Worm (Caenorhabditis elegans) whole organism, L1 larva: ENCODE data around the gene glc-3.
A peak's percentile ranks its signal among the peaks of the same experiment; 100 is the strongest.

Source experiments
- C16A3.4 ChIP-seq: fragments of 150-350 bp; optimal IDR thresholded peaks from 2 replicates; lab custom pipeline; 2014; ENCODE audit warnings: missing biosample characterization, missing genetic modification characterization
- alr-1 ChIP-seq: fragments of 200-800 bp; sonication (Bioruptor generic); optimal IDR thresholded peaks from 2 replicates; lab custom pipeline; 2018; ENCODE audit warnings: borderline replicate concordance, mild to moderate bottlenecking, missing genetic modification characterization, missing compliant biosample characterization
- blmp-1 ChIP-seq: fragments of 150-350 bp; optimal IDR thresholded peaks from 2 replicates; lab custom pipeline; 2014; ENCODE audit warnings: missing biosample characterization, missing genetic modification characterization
- ceh-63 ChIP-seq: fragments of 200-800 bp; sonication (Bioruptor generic); optimal IDR thresholded peaks from 2 replicates; lab custom pipeline; 2018; ENCODE audit warnings: mild to moderate bottlenecking, missing genetic modification characterization, missing compliant biosample characterization
- ceh-88 ChIP-seq: fragments of 200-800 bp; sonication (Bioruptor generic); IDR thresholded peaks from 2 replicates; pipeline ENCODE4 v1.3.6; 2022; ENCODE audit warnings: missing genetic modification characterization, missing compliant biosample characterization
- ceh-90 ChIP-seq: sonication (generic microtip); optimal IDR thresholded peaks from 2 replicates; lab custom pipeline; 2016; ENCODE audit warnings: missing genetic modification characterization, missing compliant biosample characterization
- dpl-1 ChIP-seq, 3 experiments: fragments of 150-350 bp in 2 of 3; sonication (generic microtip) in 1 of 3; optimal IDR thresholded peaks; 2 replicates each; lab custom pipeline; 2014 to 2017; ENCODE audit warnings: missing biosample characterization in 3 of 3, missing genetic modification characterization in 3 of 3, missing genetic modification reagents in 3 of 3
- efl-1 ChIP-seq, 4 experiments: fragments of 150-350 bp; optimal IDR thresholded peaks in 3 of 4; peaks in 1 of 4; 1 replicate in 1 of 4; 2 replicates in 3 of 4; lab custom pipeline; 2014; ENCODE audit warnings: missing biosample characterization in 2 of 4, missing genetic modification characterization in 2 of 4, missing genetic modification reagents in 2 of 4
- efl-3 ChIP-seq: fragments of 200-800 bp; sonication (Bioruptor generic); optimal IDR thresholded peaks from 2 replicates; lab custom pipeline; 2018; ENCODE audit warnings: mild to moderate bottlenecking, missing genetic modification characterization, missing compliant biosample characterization
- elt-2 ChIP-seq: sonication (generic microtip); optimal IDR thresholded peaks from 2 replicates; lab custom pipeline; 2016; ENCODE audit warnings: missing genetic modification characterization, mild to moderate bottlenecking, inconsistent platforms, missing compliant biosample characterization, missing genetic modification reagents
- elt-3 ChIP-seq, 6 experiments: fragments of 150-350 bp in 1 of 6; sonication (generic microtip); optimal IDR thresholded peaks; 2 replicates each; lab custom pipeline; 2017 to 2018; ENCODE audit warnings: missing biosample characterization in 6 of 6, missing genetic modification characterization in 6 of 6, inconsistent platforms in 1 of 6
- fkh-4 ChIP-seq: sonication (generic microtip); optimal IDR thresholded peaks from 2 replicates; lab custom pipeline; 2016; ENCODE audit warnings: missing compliant biosample characterization, missing genetic modification characterization, borderline replicate concordance
- grh-1 ChIP-seq: fragments of 200-800 bp; sonication (Bioruptor generic); IDR thresholded peaks from 2 replicates; pipeline ENCODE4 v1.3.6; 2022; ENCODE audit warnings: missing genetic modification reagents, missing genetic modification characterization, missing compliant biosample characterization
- hlh-17 ChIP-seq: fragments of 200-800 bp; sonication (Bioruptor generic); optimal IDR thresholded peaks from 2 replicates; lab custom pipeline; 2018; ENCODE audit warnings: missing genetic modification characterization, mild to moderate bottlenecking, missing compliant biosample characterization, moderate library complexity, borderline replicate concordance
- hlh-4 ChIP-seq: sonication (generic microtip); optimal IDR thresholded peaks from 2 replicates; lab custom pipeline; 2016; ENCODE audit warnings: mild to moderate bottlenecking, missing genetic modification characterization, missing compliant biosample characterization
- hpl-2 ChIP-seq: fragments of 150-350 bp; optimal IDR thresholded peaks from 2 replicates; lab custom pipeline; 2014; ENCODE audit warnings: missing biosample characterization, missing genetic modification reagents, missing genetic modification characterization
- irx-1 ChIP-seq: sonication (generic microtip); optimal IDR thresholded peaks from 2 replicates; lab custom pipeline; 2016; ENCODE audit warnings: missing genetic modification characterization, missing compliant biosample characterization
- isw-1 ChIP-seq: fragments of 200-800 bp; sonication (Bioruptor generic); IDR thresholded peaks from 2 replicates; pipeline ENCODE4 v1.3.6; 2022; ENCODE audit warnings: missing genetic modification characterization, missing compliant biosample characterization
- lin-14 ChIP-seq: fragments of 200-800 bp; sonication (Bioruptor generic); optimal IDR thresholded peaks from 2 replicates; lab custom pipeline; 2018; ENCODE audit warnings: mild to moderate bottlenecking, missing genetic modification characterization, moderate library complexity, missing compliant biosample characterization
- lin-15B ChIP-seq: fragments of 150-350 bp; sonication (generic microtip); optimal IDR thresholded peaks from 3 replicates; lab custom pipeline; 2014; ENCODE audit warnings: missing biosample characterization, missing genetic modification characterization
- lin-35 ChIP-seq, 2 experiments: fragments of 150-350 bp; optimal IDR thresholded peaks; 2 replicates each; lab custom pipeline; 2014; ENCODE audit warnings: missing biosample characterization in 2 of 2, missing genetic modification characterization in 2 of 2, missing genetic modification reagents in 2 of 2
- lsy-2 ChIP-seq, 2 experiments: fragments of 150-350 bp; optimal IDR thresholded peaks; 2 replicates each; lab custom pipeline; 2014; ENCODE audit warnings: missing biosample characterization in 2 of 2, missing genetic modification characterization in 2 of 2
- mab-9 ChIP-seq: fragments of 200-800 bp; sonication (Bioruptor generic); IDR thresholded peaks from 2 replicates; pipeline ENCODE4 v1.3.6; 2022; ENCODE audit warnings: missing genetic modification reagents, missing genetic modification characterization, missing compliant biosample characterization
- mep-1 ChIP-seq: fragments of 150-350 bp; optimal IDR thresholded peaks from 2 replicates; lab custom pipeline; 2014; ENCODE audit warnings: missing biosample characterization, missing genetic modification characterization
- nhr-11 ChIP-seq: fragments of 150-350 bp; optimal IDR thresholded peaks from 2 replicates; lab custom pipeline; 2014; ENCODE audit warnings: missing biosample characterization, missing genetic modification characterization
- nhr-19 ChIP-seq: fragments of 200-800 bp; sonication (Bioruptor generic); conservative IDR thresholded peaks from 2 replicates; pipeline ENCODE4 v1.3.6; 2022; ENCODE audit warnings: missing genetic modification characterization, missing compliant biosample characterization
- nhr-237 ChIP-seq: fragments of 150-350 bp; optimal IDR thresholded peaks from 2 replicates; lab custom pipeline; 2014; ENCODE audit warnings: missing biosample characterization, missing genetic modification characterization
- nhr-28 ChIP-seq: fragments of 150-350 bp; optimal IDR thresholded peaks from 2 replicates; lab custom pipeline; 2014; ENCODE audit warnings: missing biosample characterization, missing genetic modification characterization
- nhr-47 ChIP-seq: sonication (generic microtip); optimal IDR thresholded peaks from 2 replicates; lab custom pipeline; 2016; ENCODE audit warnings: mild to moderate bottlenecking, missing genetic modification characterization, moderate library complexity, missing compliant biosample characterization
- nhr-71 ChIP-seq: sonication (generic microtip); optimal IDR thresholded peaks from 2 replicates; lab custom pipeline; 2016; ENCODE audit warnings: mild to moderate bottlenecking, missing genetic modification characterization, moderate library complexity, missing compliant biosample characterization
- nhr-85 ChIP-seq: sonication (generic microtip); peaks from one replicate; lab custom pipeline; 2016; ENCODE audit warnings: missing genetic modification characterization, inconsistent platforms, missing compliant biosample characterization
- nhr-90 ChIP-seq: sonication (generic microtip); optimal IDR thresholded peaks from 2 replicates; lab custom pipeline; 2016; ENCODE audit warnings: mild to moderate bottlenecking, missing genetic modification characterization, missing compliant biosample characterization; ENCODE audit not compliant: poor library complexity
- pag-3 ChIP-seq: sonication (generic microtip); optimal IDR thresholded peaks from 2 replicates; lab custom pipeline; 2017; ENCODE audit warnings: missing genetic modification characterization, mild to moderate bottlenecking, missing compliant biosample characterization, antibody characterized with exemption, borderline replicate concordance; ENCODE audit not compliant: insufficient read depth
- pqm-1 ChIP-seq: sonication (generic microtip); optimal IDR thresholded peaks from 3 replicates; lab custom pipeline; 2017; ENCODE audit warnings: missing biosample characterization, missing genetic modification characterization
- rnt-1 ChIP-seq: sonication (generic microtip); optimal IDR thresholded peaks from 2 replicates; lab custom pipeline; 2016; ENCODE audit warnings: mild to moderate bottlenecking, missing genetic modification characterization, moderate library complexity, missing compliant biosample characterization
- snpc-4 ChIP-seq: fragments of 150-350 bp; optimal IDR thresholded peaks from 2 replicates; lab custom pipeline; 2014; ENCODE audit warnings: missing biosample characterization, missing genetic modification characterization
- snu-23 ChIP-seq: sonication (generic microtip); optimal IDR thresholded peaks from 2 replicates; lab custom pipeline; 2016; ENCODE audit warnings: missing genetic modification characterization, missing compliant biosample characterization
- swsn-7 ChIP-seq: sonication (generic microtip); optimal IDR thresholded peaks from 2 replicates; lab custom pipeline; 2016; ENCODE audit warnings: missing genetic modification characterization, missing compliant biosample characterization
- tlp-1 ChIP-seq: fragments of 150-350 bp; optimal IDR thresholded peaks from 2 replicates; lab custom pipeline; 2014; ENCODE audit warnings: missing biosample characterization, missing genetic modification characterization
- unc-130 ChIP-seq: fragments of 150-350 bp; optimal IDR thresholded peaks from 2 replicates; lab custom pipeline; 2017; ENCODE audit warnings: missing biosample characterization, missing genetic modification characterization, inconsistent platforms
- unc-30 ChIP-seq: sonication (generic microtip); optimal IDR thresholded peaks from 2 replicates; lab custom pipeline; 2017; ENCODE audit warnings: missing biosample characterization, missing genetic modification characterization
- unc-86 ChIP-seq: sonication (generic microtip); optimal IDR thresholded peaks from 2 replicates; lab custom pipeline; 2016; ENCODE audit warnings: missing genetic modification characterization, missing compliant biosample characterization
- unc-98 ChIP-seq: fragments of 200-800 bp; sonication (Bioruptor generic); IDR thresholded peaks from 2 replicates; pipeline ENCODE4 v1.3.6; 2022; ENCODE audit warnings: missing genetic modification characterization, missing compliant biosample characterization
- vab-15 ChIP-seq: sonication (generic microtip); optimal IDR thresholded peaks from 2 replicates; lab custom pipeline; 2017; ENCODE audit warnings: missing genotype, mild to moderate bottlenecking, missing genetic modification characterization, missing compliant biosample characterization
- zip-4 ChIP-seq: fragments of 200-800 bp; sonication (Bioruptor generic); optimal IDR thresholded peaks from 2 replicates; lab custom pipeline; 2018; ENCODE audit warnings: mild to moderate bottlenecking, missing genetic modification characterization, moderate library complexity, missing compliant biosample characterization
- ztf-4 ChIP-seq: fragments of 150-350 bp; optimal IDR thresholded peaks from 2 replicates; lab custom pipeline; 2014; ENCODE audit warnings: missing biosample characterization, missing genetic modification characterization

glc-3 gene

DNA sequence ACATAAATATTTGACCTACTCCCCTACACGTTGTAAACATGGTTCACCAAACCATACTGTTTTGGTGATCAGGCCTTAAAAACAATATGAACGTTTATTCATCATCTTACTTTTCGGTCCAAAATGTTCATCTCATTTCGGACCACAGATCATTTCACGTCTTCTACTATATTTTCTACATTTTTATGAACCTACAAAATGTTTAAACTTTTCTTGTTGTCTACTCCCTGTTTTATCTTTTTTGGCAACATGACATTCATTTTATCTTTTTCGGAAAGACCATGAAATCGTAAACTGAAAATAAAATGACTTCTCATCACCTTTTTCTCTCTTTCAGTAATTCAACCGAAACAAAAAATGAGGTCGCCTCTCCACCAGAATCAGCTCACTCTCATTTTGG, 25.7 kb downstream of the glc-3 start, which contains the start of gene rhr-1:
Gene rhr-1, plus strand, starts transcription at position 301 of the 400 bp plus-strand sequence.
- no peak for TF ChIP-seq snpc-4 (tag; lab: Kevin White, UChicago)
- no peak for TF ChIP-seq zip-4 (GFP tag; lab: Kevin White, UChicago)
- no peak for TF ChIP-seq irx-1 (tag; lab: Kevin White, UChicago)
- no peak for TF ChIP-seq nhr-47 (tag; lab: Kevin White, UChicago)
- no peak for TF ChIP-seq ceh-63 (GFP tag; lab: Kevin White, UChicago)
- TF ChIP-seq fkh-4 (tag; lab: Kevin White, UChicago) = no peak
- no peak for TF ChIP-seq vab-15 (tag; lab: Kevin White, UChicago)
- no peak for TF ChIP-seq lin-15B (tag; lab: Kevin White, UChicago)
- TF ChIP-seq alr-1 (tag; lab: Kevin White, UChicago) = no peak
- no peak for TF ChIP-seq nhr-237 (tag; lab: Kevin White, UChicago)
- TF ChIP-seq unc-98 = no peak
- TF ChIP-seq ceh-88 = no peak
- TF ChIP-seq pqm-1 = no peak
- no peak for TF ChIP-seq C16A3.4 (tag; lab: Kevin White, UChicago)
- no peak for TF ChIP-seq mab-9 (GFP tag; lab: Robert Waterston, UW)
- TF ChIP-seq hlh-17 (GFP tag; lab: Kevin White, UChicago) = no peak

DNA sequence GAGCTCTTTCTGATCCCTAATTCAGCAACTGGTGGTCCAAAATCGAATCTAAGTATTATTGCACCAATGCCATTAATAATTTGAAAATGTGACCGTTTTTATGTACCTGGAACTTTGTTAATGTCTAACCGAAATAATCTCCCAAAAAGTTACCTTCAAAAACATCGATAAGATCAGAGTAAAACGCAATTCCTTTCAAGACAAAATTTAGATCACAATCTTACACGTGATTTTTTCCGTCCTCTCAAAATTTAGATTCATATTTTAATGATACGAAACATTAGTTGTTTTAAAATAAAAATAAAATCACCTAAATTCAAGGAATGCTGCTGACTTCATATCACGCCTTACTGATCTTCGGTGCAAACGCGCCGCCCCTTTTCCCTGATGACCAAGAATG, 27.2 kb downstream of the glc-3 start:
- TF ChIP-seq efl-1 (optimal IDR thresholded peaks at IDR 0.05; lab: Kevin White, UChicago) = no peak
- TF ChIP-seq efl-1 (GFP tag; optimal IDR thresholded peaks at IDR 0.05 in 1 of 2; lab: Kevin White, UChicago) = peak in 1 of 2 experiments; percentile 49
- peak; percentile 15 for TF ChIP-seq nhr-71 (tag; lab: Kevin White, UChicago)
- no peak for TF ChIP-seq hlh-4 (tag; lab: Kevin White, UChicago)
- peak; percentile 85 for TF ChIP-seq nhr-85 (tag; lab: Kevin White, UChicago)
- TF ChIP-seq lin-14 (GFP tag; lab: Kevin White, UChicago) = peak; percentile 37
- no peak for TF ChIP-seq unc-86 (tag; lab: Kevin White, UChicago)
- TF ChIP-seq mep-1 (tag; lab: Kevin White, UChicago) = no peak
- TF ChIP-seq ztf-4 (tag; lab: Kevin White, UChicago) = no peak
- TF ChIP-seq snpc-4 (tag; lab: Kevin White, UChicago) = no peak

DNA sequence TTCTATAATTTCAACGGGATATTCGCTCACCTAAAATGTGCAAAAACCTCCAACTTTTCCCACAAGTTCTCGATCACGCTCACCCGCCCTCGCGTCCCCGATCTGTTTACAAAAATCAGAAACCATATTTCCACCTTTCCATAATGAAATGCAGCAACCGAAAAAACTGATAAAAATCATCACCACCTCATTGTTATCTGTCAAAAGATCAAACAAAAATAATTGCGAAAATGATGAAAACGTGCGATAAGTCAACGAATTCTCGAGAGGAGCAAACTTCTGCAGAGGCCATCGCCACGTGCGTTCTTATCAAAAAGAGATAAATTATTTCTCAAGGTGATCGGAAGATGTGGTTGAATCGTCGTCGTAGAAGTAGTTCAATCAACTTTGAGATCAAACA, 28.5 kb downstream of the glc-3 start:
- TF ChIP-seq nhr-85 (tag; lab: Kevin White, UChicago) (peak; percentile 99), C16A3.4 (tag; lab: Kevin White, UChicago) (peak; percentile 14), unc-30 (tag; lab: Kevin White, UChicago) (no peak), nhr-19 (GFP tag; lab: Robert Waterston, UW) (peak; percentile 43), nhr-90 (tag; lab: Kevin White, UChicago) (peak; percentile 78), lin-35 (GFP tag; optimal IDR thresholded peaks at IDR 0.05; lab: Kevin White, UChicago) (peak in 1 of 2 experiments; percentile 44), efl-3 (GFP tag; lab: Kevin White, UChicago) (peak; percentile 93), rnt-1 (tag; lab: Kevin White, UChicago) (peak; percentile 39), lin-14 (GFP tag; lab: Kevin White, UChicago) (peak; percentile 87), snu-23 (GFP tag; lab: Kevin White, UChicago) (peak; percentile 78), nhr-47 (tag; lab: Kevin White, UChicago) (peak; percentile 54), efl-1 (optimal IDR thresholded peaks at IDR 0.05; lab: Kevin White, UChicago) (peak in 1 of 2 experiments; percentile 5), efl-1 (GFP tag; optimal IDR thresholded peaks at IDR 0.05 in 1 of 2; lab: Kevin White, UChicago) (peak in 1 of 2 experiments; percentile 73), swsn-7 (peak; percentile 4), grh-1 (peak; percentile 52), dpl-1 (GFP tag; optimal IDR thresholded peaks at IDR 0.05; lab: Kevin White, UChicago) (peak in 1 of 3 experiments; percentile 15), unc-130 (no peak), nhr-71 (tag; lab: Kevin White, UChicago) (peak; percentile 85), pag-3 (no peak), elt-3 (tag; optimal IDR thresholded peaks at IDR 0.05; lab: Kevin White, UChicago) (peak; percentile 62 to 96 (median 86)), elt-2 (tag; lab: Kevin White, UChicago) (peak; percentile 89), ceh-90 (tag; lab: Kevin White, UChicago) (no peak), hpl-2 (GFP tag; lab: Kevin White, UChicago) (no peak), lsy-2 (tag; optimal IDR thresholded peaks at IDR 0.05; lab: Kevin White, UChicago) (peak in 1 of 2 experiments; percentile 13), irx-1 (tag; lab: Kevin White, UChicago) (peak; percentile 44), blmp-1 (tag; lab: Kevin White, UChicago) (peak; percentile 67), tlp-1 (tag; lab: Kevin White, UChicago) (peak; percentile 24), nhr-28 (no peak), isw-1 (GFP tag; lab: Robert Waterston, UW) (no peak), mep-1 (tag; lab: Kevin White, UChicago) (peak; percentile 11), vab-15 (tag; lab: Kevin White, UChicago) (no peak), nhr-11 (tag; lab: Kevin White, UChicago) (no peak)
